Worm (Caenorhabditis elegans) whole organism, L4 larva: ENCODE results near the gene npr-19.

Source experiments
- R02D3.7 ChIP-seq: fragments of 150-350 bp; sonication (generic microtip); optimal IDR thresholded peaks from 3 replicates; lab custom pipeline; 2014; ENCODE audit warnings: missing biosample characterization, missing genetic modification characterization
- pha-4 ChIP-seq, 2 experiments: fragments of 150-350 bp in 1 of 2; fragments of 200-800 bp in 1 of 2; sonication (Bioruptor generic) in 1 of 2; IDR thresholded peaks in 1 of 2; optimal IDR thresholded peaks in 1 of 2; 2 replicates each; pipeline versions ENCODE4 v1.3.6 to Lab custom; 2014 to 2022; ENCODE audit warnings: missing genetic modification characterization in 2 of 2, missing genetic modification reagents in 2 of 2, missing biosample characterization in 1 of 2, missing compliant biosample characterization in 1 of 2
- ztf-11 ChIP-seq: fragments of 150-350 bp; optimal IDR thresholded peaks from 2 replicates; lab custom pipeline; 2014; ENCODE audit warnings: missing biosample characterization, missing genetic modification characterization

- TF ChIP-seq ztf-11 (tag; lab: Kevin White, UChicago) (no peak), R02D3.7 (tag; lab: Kevin White, UChicago) (no peak), pha-4 (GFP tag; IDR thresholded peaks at IDR 0.05; lab: Robert Waterston, UW) (no peak), pha-4 (tag; optimal IDR thresholded peaks at IDR 0.05; lab: Kevin White, UChicago) (no peak)
These were observed 44.6 kb upstream of the npr-19 start for ce11 chrX:780027-780426.
